Worm (Caenorhabditis elegans) whole organism, L1 larva: ENCODE results near the gene hot-1.
A peak's percentile ranks its signal among the peaks of the same experiment; 100 is the strongest.

Source experiments
- elt-3 ChIP-seq, 6 experiments: fragments of 150-350 bp in 1 of 6; sonication (generic microtip); optimal IDR thresholded peaks; 2 replicates each; lab custom pipeline; 2017 to 2018; ENCODE audit warnings: missing biosample characterization in 6 of 6, missing genetic modification characterization in 6 of 6, inconsistent platforms in 1 of 6
- fkh-10 ChIP-seq: sonication (generic microtip); optimal IDR thresholded peaks from 2 replicates; lab custom pipeline; 2017; ENCODE audit warnings: missing biosample characterization, missing genetic modification reagents, missing genetic modification characterization
- hlh-4 ChIP-seq: sonication (generic microtip); optimal IDR thresholded peaks from 2 replicates; lab custom pipeline; 2016; ENCODE audit warnings: mild to moderate bottlenecking, missing genetic modification characterization, missing compliant biosample characterization
- nhr-28 ChIP-seq: fragments of 150-350 bp; optimal IDR thresholded peaks from 2 replicates; lab custom pipeline; 2014; ENCODE audit warnings: missing biosample characterization, missing genetic modification characterization
- nhr-77 ChIP-seq: fragments of 150-350 bp; optimal IDR thresholded peaks from 2 replicates; lab custom pipeline; 2014; ENCODE audit warnings: missing biosample characterization, missing genetic modification characterization
- snpc-4 ChIP-seq: fragments of 150-350 bp; optimal IDR thresholded peaks from 2 replicates; lab custom pipeline; 2014; ENCODE audit warnings: missing biosample characterization, missing genetic modification characterization

ce11 chrV:14649929-14650328 lies 29.0 kb downstream of the hot-1 start:
- no peak for TF ChIP-seq nhr-77
- no peak for TF ChIP-seq snpc-4
- no peak for TF ChIP-seq nhr-28
- TF ChIP-seq fkh-10 (GFP tag; lab: Kevin White, UChicago), result peak; percentile 36
- TF ChIP-seq hlh-4, result no peak
- TF ChIP-seq elt-3 (tag; optimal IDR thresholded peaks at IDR 0.05; lab: Kevin White, UChicago), result no peak
